Fruit fly (Drosophila melanogaster) whole organism, prepupa: ENCODE data around the gene Elo68alpha.
A peak's percentile ranks its signal among the peaks of the same experiment; 100 is the strongest.

ENCODE experiments used
- Blimp-1 ChIP-seq: fragments of 200-800 bp; sonication (Bioruptor generic); optimal IDR thresholded peaks from 3 replicates; lab custom pipeline; 2017; ENCODE audit warnings: missing biosample characterization, missing genetic modification characterization, mild to moderate bottlenecking, moderate library complexity, missing genetic modification reagents
- CG11294 ChIP-seq: fragments of 200-800 bp; sonication (Bioruptor generic); IDR thresholded peaks from 2 replicates; pipeline ENCODE4 v1.3.6; 2022; ENCODE audit warnings: missing biosample characterization, missing genetic modification characterization
- CG11902 ChIP-seq: fragments of 200-800 bp; sonication (Bioruptor generic); optimal IDR thresholded peaks from 3 replicates; lab custom pipeline; 2016; ENCODE audit warnings: missing biosample characterization, missing genetic modification characterization
- CG15336 ChIP-seq: fragments of 200-800 bp; sonication (Bioruptor generic); IDR thresholded peaks from 2 replicates; pipeline ENCODE4 v1.3.6; 2022; ENCODE audit warnings: missing biosample characterization, missing genetic modification characterization
- CG16779 ChIP-seq: fragments of 200-800 bp; sonication (Bioruptor generic); optimal IDR thresholded peaks from 3 replicates; lab custom pipeline; 2017; ENCODE audit warnings: missing biosample characterization, mild to moderate bottlenecking, missing genetic modification characterization
- CG3032 ChIP-seq: fragments of 200-800 bp; optimal IDR thresholded peaks from 2 replicates; lab custom pipeline; 2019; ENCODE audit warnings: missing biosample characterization, mild to moderate bottlenecking, missing genetic modification characterization, moderate library complexity
- CG32006 ChIP-seq: fragments of 200-800 bp; sonication (Bioruptor generic); optimal IDR thresholded peaks from 3 replicates; lab custom pipeline; 2017; ENCODE audit warnings: missing biosample characterization, mild to moderate bottlenecking, missing genetic modification characterization
- CG34406 ChIP-seq: fragments of 200-800 bp; sonication (Bioruptor generic); optimal IDR thresholded peaks from 3 replicates; lab custom pipeline; 2016; ENCODE audit warnings: missing biosample characterization, missing genetic modification characterization
- CG3919 ChIP-seq: fragments of 200-800 bp; sonication (Bioruptor generic); optimal IDR thresholded peaks from 3 replicates; lab custom pipeline; 2016; ENCODE audit warnings: missing biosample characterization, missing genetic modification characterization
- CG4318 ChIP-seq: fragments of 200-800 bp; sonication (Bioruptor generic); optimal IDR thresholded peaks from 3 replicates; lab custom pipeline; 2017; ENCODE audit warnings: missing biosample characterization, mild to moderate bottlenecking, missing genetic modification characterization
- CG6163 ChIP-seq: fragments of 200-800 bp; sonication (Bioruptor generic); IDR thresholded peaks from 3 replicates; pipeline ENCODE4 v1.3.6; 2022; ENCODE audit warnings: missing biosample characterization, missing genetic modification characterization
- CG6792 ChIP-seq: fragments of 200-800 bp; sonication (Bioruptor generic); optimal IDR thresholded peaks from 3 replicates; lab custom pipeline; 2016; ENCODE audit warnings: missing biosample characterization, missing genetic modification characterization
- CG6808 ChIP-seq: fragments of 200-800 bp; sonication (Bioruptor generic); optimal IDR thresholded peaks from 3 replicates; lab custom pipeline; 2017; ENCODE audit warnings: missing biosample characterization, missing genetic modification characterization, mild to moderate bottlenecking, moderate library complexity, missing genetic modification reagents
- CG6854 ChIP-seq: fragments of 200-800 bp; sonication (Bioruptor generic); optimal IDR thresholded peaks from 2 replicates; lab custom pipeline; 2017; ENCODE audit warnings: missing biosample characterization, mild to moderate bottlenecking, missing genetic modification characterization
- CG7368 ChIP-seq: fragments of 200-800 bp; sonication (Bioruptor generic); optimal IDR thresholded peaks from 3 replicates; lab custom pipeline; 2016; ENCODE audit warnings: missing biosample characterization, missing genetic modification characterization
- CG8119 ChIP-seq: fragments of 200-800 bp; sonication (Bioruptor generic); IDR thresholded peaks from 3 replicates; pipeline ENCODE4 v1.3.6; 2022; ENCODE audit warnings: missing biosample characterization, missing genetic modification characterization
- CG8319 ChIP-seq: fragments of 200-800 bp; sonication (Bioruptor generic); optimal IDR thresholded peaks from 3 replicates; lab custom pipeline; 2016; ENCODE audit warnings: missing biosample characterization, missing genetic modification characterization
- CG8632 ChIP-seq: fragments of 200-800 bp; sonication (Bioruptor generic); optimal IDR thresholded peaks from 3 replicates; lab custom pipeline; 2016; ENCODE audit warnings: missing biosample characterization, missing genetic modification characterization
- CG9139 ChIP-seq: fragments of 200-800 bp; sonication (Bioruptor generic); optimal IDR thresholded peaks from 3 replicates; lab custom pipeline; 2017; ENCODE audit warnings: missing biosample characterization, mild to moderate bottlenecking, missing genetic modification characterization
- Eip75B ChIP-seq: fragments of 200-800 bp; sonication (Bioruptor generic); optimal IDR thresholded peaks from 3 replicates; lab custom pipeline; 2016; ENCODE audit warnings: missing biosample characterization, missing genetic modification characterization
- Eip78C ChIP-seq: fragments of 200-800 bp; sonication (Bioruptor generic); peaks from one replicate; lab custom pipeline; 2016; ENCODE audit warnings: missing biosample characterization, missing genetic modification characterization
- Eip93F ChIP-seq: fragments of 200-800 bp; sonication (Bioruptor generic); optimal IDR thresholded peaks from 2 replicates; lab custom pipeline; 2016; ENCODE audit warnings: missing biosample characterization, mild to moderate bottlenecking, missing genetic modification characterization
- Ets21C ChIP-seq: fragments of 200-800 bp; sonication (Bioruptor generic); optimal IDR thresholded peaks from 3 replicates; lab custom pipeline; 2016; ENCODE audit warnings: missing biosample characterization, missing genetic modification characterization
- Gug ChIP-seq: fragments of 200-800 bp; sonication (Bioruptor generic); IDR thresholded peaks from 2 replicates; pipeline ENCODE4 v1.3.6; 2022; ENCODE audit warnings: missing biosample characterization, missing genetic modification characterization
- Hr38 ChIP-seq: sonication (Bioruptor generic); optimal IDR thresholded peaks from 2 replicates; lab custom pipeline; 2016; ENCODE audit warnings: missing biosample characterization, missing genetic modification characterization
- Hr39 ChIP-seq: fragments of 200-800 bp; sonication (Bioruptor generic); optimal IDR thresholded peaks from 2 replicates; lab custom pipeline; 2016; ENCODE audit warnings: missing biosample characterization, missing genetic modification characterization
- Hr4 ChIP-seq: fragments of 200-800 bp; sonication (Bioruptor generic); optimal IDR thresholded peaks from 3 replicates; lab custom pipeline; 2016; ENCODE audit warnings: missing biosample characterization, missing genetic modification characterization
- Lpt ChIP-seq: fragments of 200-800 bp; sonication (Bioruptor generic); optimal IDR thresholded peaks from 3 replicates; lab custom pipeline; 2016; ENCODE audit warnings: missing biosample characterization, missing genetic modification characterization
- Met ChIP-seq: fragments of 200-800 bp; sonication (Bioruptor generic); optimal IDR thresholded peaks from 3 replicates; lab custom pipeline; 2016; ENCODE audit warnings: missing biosample characterization, missing genetic modification characterization
- OdsH ChIP-seq: fragments of 200-800 bp; sonication (Bioruptor generic); optimal IDR thresholded peaks from 3 replicates; lab custom pipeline; 2016; ENCODE audit warnings: missing biosample characterization, missing genetic modification characterization
- Smox ChIP-seq: fragments of 200-800 bp; sonication (Bioruptor generic); optimal IDR thresholded peaks from 3 replicates; lab custom pipeline; 2016; ENCODE audit warnings: missing biosample characterization, missing genetic modification characterization
- Sox14 ChIP-seq: fragments of 200-800 bp; sonication (Bioruptor generic); optimal IDR thresholded peaks from 3 replicates; lab custom pipeline; 2016; ENCODE audit warnings: missing biosample characterization, missing genetic modification characterization
- Sox15 ChIP-seq: fragments of 200-800 bp; sonication (Bioruptor generic); optimal IDR thresholded peaks from 3 replicates; lab custom pipeline; 2016; ENCODE audit warnings: missing biosample characterization, missing genetic modification characterization
- achi ChIP-seq: fragments of 200-800 bp; sonication (Bioruptor generic); optimal IDR thresholded peaks from 3 replicates; lab custom pipeline; 2016; ENCODE audit warnings: missing biosample characterization, missing genetic modification characterization
- cyc ChIP-seq: fragments of 200-800 bp; sonication (Bioruptor generic); optimal IDR thresholded peaks from 3 replicates; lab custom pipeline; 2016; ENCODE audit warnings: missing biosample characterization, missing genetic modification characterization
- dac ChIP-seq: fragments of 200-800 bp; sonication (Bioruptor generic); optimal IDR thresholded peaks from 2 replicates; lab custom pipeline; 2017; ENCODE audit warnings: missing biosample characterization, mild to moderate bottlenecking, missing genetic modification characterization
- dsx ChIP-seq: fragments of 200-800 bp; optimal IDR thresholded peaks from 3 replicates; lab custom pipeline; 2019; ENCODE audit warnings: missing biosample characterization, mild to moderate bottlenecking, missing genetic modification characterization, moderate library complexity; ENCODE audit not compliant: poor library complexity, severe bottlenecking
- esn ChIP-seq: fragments of 200-800 bp; sonication (Bioruptor generic); optimal IDR thresholded peaks from 2 replicates; lab custom pipeline; 2016; ENCODE audit warnings: missing biosample characterization, mild to moderate bottlenecking, missing genetic modification characterization, moderate library complexity
- fd59A ChIP-seq: fragments of 200-800 bp; sonication (Bioruptor generic); optimal IDR thresholded peaks from 2 replicates; lab custom pipeline; 2017; ENCODE audit warnings: missing biosample characterization, mild to moderate bottlenecking, missing genetic modification characterization, missing genetic modification reagents
- fd85E ChIP-seq: fragments of 200-800 bp; sonication (Bioruptor generic); optimal IDR thresholded peaks from 3 replicates; lab custom pipeline; 2016; ENCODE audit warnings: missing biosample characterization, missing genetic modification characterization
- fkh ChIP-seq: fragments of 200-800 bp; sonication (Bioruptor generic); optimal IDR thresholded peaks from 3 replicates; lab custom pipeline; 2017; ENCODE audit warnings: missing biosample characterization, mild to moderate bottlenecking, missing genetic modification characterization, moderate library complexity
- lz ChIP-seq: fragments of 200-800 bp; sonication (Bioruptor generic); optimal IDR thresholded peaks from 3 replicates; lab custom pipeline; 2016; ENCODE audit warnings: missing biosample characterization, missing genetic modification characterization
- net ChIP-seq: fragments of 200-800 bp; sonication (Bioruptor generic); optimal IDR thresholded peaks from 3 replicates; lab custom pipeline; 2016; ENCODE audit warnings: missing biosample characterization, missing genetic modification characterization
- pdm3 ChIP-seq: fragments of 200-800 bp; sonication (Bioruptor generic); optimal IDR thresholded peaks from 3 replicates; lab custom pipeline; 2016; ENCODE audit warnings: missing biosample characterization, missing genetic modification characterization
- salr ChIP-seq, 2 experiments: fragments of 200-800 bp; sonication (Bioruptor generic); optimal IDR thresholded peaks; 3 replicates each; lab custom pipeline; 2016 to 2018; ENCODE audit warnings: missing biosample characterization in 2 of 2, missing genetic modification characterization in 2 of 2, mild to moderate bottlenecking in 1 of 2
- spab ChIP-seq: fragments of 200-800 bp; sonication (Bioruptor generic); optimal IDR thresholded peaks from 2 replicates; lab custom pipeline; 2017; ENCODE audit warnings: missing biosample characterization, mild to moderate bottlenecking, missing genetic modification characterization, missing genetic modification reagents
- ss ChIP-seq, 2 experiments: fragments of 200-800 bp; sonication (Bioruptor generic); optimal IDR thresholded peaks; 2 replicates in 1 of 2; 3 replicates in 1 of 2; lab custom pipeline; 2017 to 2018; ENCODE audit warnings: mild to moderate bottlenecking in 2 of 2, missing biosample characterization in 2 of 2, missing genetic modification characterization in 2 of 2, moderate library complexity in 1 of 2
- topi ChIP-seq: fragments of 200-800 bp; sonication (Bioruptor generic); optimal IDR thresholded peaks from 3 replicates; lab custom pipeline; 2016; ENCODE audit warnings: missing biosample characterization, missing genetic modification characterization
- vri ChIP-seq: fragments of 200-800 bp; sonication (Bioruptor generic); optimal IDR thresholded peaks from 3 replicates; lab custom pipeline; 2016; ENCODE audit warnings: missing biosample characterization, mild to moderate bottlenecking, missing genetic modification characterization

Elo68alpha gene

DNA sequence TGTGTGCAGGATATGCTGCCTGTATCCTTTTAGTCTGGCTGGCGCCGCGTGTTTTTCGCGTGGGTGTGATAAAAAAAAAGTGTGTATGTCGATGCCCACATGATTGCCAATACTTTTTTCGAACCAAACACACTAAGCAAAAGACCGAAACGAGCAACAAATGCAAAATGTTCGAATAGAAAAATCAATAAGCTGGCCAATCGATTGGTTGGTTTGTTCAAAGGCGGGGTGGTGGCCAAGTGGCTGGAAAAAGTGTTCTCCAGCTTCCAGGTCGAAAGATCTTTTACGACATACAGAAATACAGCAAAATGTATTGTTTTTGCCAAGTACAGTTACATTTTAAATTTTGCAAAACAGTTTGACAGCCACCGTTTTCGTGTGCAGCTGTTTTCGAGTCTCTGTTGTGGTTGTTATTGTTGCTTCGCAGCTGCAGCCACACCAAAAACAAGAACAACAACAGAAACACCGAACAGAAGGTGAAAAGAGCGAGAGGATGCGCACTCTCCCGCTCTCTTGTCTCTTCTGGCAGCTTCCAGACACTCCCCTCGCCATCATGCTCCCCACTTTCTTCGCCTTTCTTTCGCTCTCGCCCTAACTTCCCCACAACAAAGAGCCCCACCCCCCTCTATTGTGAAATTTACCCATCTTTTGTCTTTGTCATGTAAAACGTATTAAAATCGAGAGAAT lies 20.9 kb upstream of the Elo68alpha start (continued):
- TF ChIP-seq CG3032 (tag; lab: Kevin White, UChicago) = no peak
- TF ChIP-seq CG6163 (GFP tag; lab: Robert Waterston, UW) = peak; percentile 39; the same call in 1 of the 3 replicates

DNA sequence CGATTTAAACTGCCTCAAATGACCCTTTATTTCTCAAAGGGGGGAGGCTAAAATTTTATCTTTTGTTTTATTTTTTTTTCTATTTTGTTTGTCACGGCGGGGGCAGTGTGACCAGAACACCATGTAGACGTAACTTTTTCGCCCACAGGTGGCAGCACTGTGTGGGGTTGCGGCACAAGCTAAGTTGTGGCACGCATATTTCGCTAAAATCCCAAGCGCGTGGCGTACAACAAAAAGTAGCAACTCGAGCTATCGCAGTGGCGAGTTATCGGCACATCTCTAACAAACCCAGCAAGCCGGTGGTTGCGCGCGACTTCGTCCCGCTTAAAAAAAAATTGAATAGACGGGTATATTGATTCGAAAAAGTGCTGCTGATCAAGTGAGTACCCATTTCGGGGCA lies 20.3 kb upstream of the Elo68alpha start, which contains the start of the genes Ufd1 and NaPi-III:
Gene Ufd1, minus strand, starts transcription at position 129 of the 400 bp plus-strand sequence.
Gene NaPi-III, plus strand, starts transcription at position 261 of the 400 bp plus-strand sequence.
- no peak for TF ChIP-seq pdm3 (GFP tag; lab: Kevin White, UChicago)
- peak; percentile 26 for TF ChIP-seq net
- no peak for TF ChIP-seq Hr4 (GFP tag; lab: Kevin White, UChicago)
- TF ChIP-seq CG16779 (tag; lab: Kevin White, UChicago) = no peak
- TF ChIP-seq OdsH (GFP tag; lab: Kevin White, UChicago) = peak; percentile 12
- TF ChIP-seq CG6808 (GFP tag; lab: Kevin White, UChicago) = peak; percentile 3
- TF ChIP-seq fd85E (GFP tag; lab: Kevin White, UChicago) = no peak
- peak; percentile 64; the same call in 2 of the 3 replicates for TF ChIP-seq CG6163 (GFP tag; lab: Robert Waterston, UW)
- TF ChIP-seq dsx (GFP tag; lab: Kevin White, UChicago) = peak; percentile 58
- TF ChIP-seq CG6854 (GFP tag; lab: Kevin White, UChicago) = no peak
- no peak for TF ChIP-seq cyc (GFP tag; lab: Kevin White, UChicago)
- TF ChIP-seq CG8319 (GFP tag; lab: Kevin White, UChicago) = no peak
- no peak for TF ChIP-seq CG8632
- peak; percentile 18 for TF ChIP-seq fkh (GFP tag; lab: Kevin White, UChicago)
- TF ChIP-seq spab = no peak
- TF ChIP-seq esn (GFP tag; lab: Kevin White, UChicago) = no peak
- TF ChIP-seq achi (GFP tag; lab: Kevin White, UChicago) = no peak
- no peak for TF ChIP-seq fd59A (GFP tag; lab: Kevin White, UChicago)
- TF ChIP-seq Lpt (GFP tag; lab: Kevin White, UChicago) = no peak
- peak; percentile 30 for TF ChIP-seq Eip78C (GFP tag; lab: Kevin White, UChicago)
- no peak for TF ChIP-seq CG4318 (GFP tag; lab: Kevin White, UChicago)
- peak in 1 of 2 experiments; percentile 23 for TF ChIP-seq ss (GFP tag; optimal IDR thresholded peaks at IDR 0.05; lab: Kevin White, UChicago)
- no peak for TF ChIP-seq CG6792 (GFP tag; lab: Kevin White, UChicago)
- TF ChIP-seq Ets21C (GFP tag; lab: Kevin White, UChicago) = no peak
- peak; percentile 8 for TF ChIP-seq lz (GFP tag; lab: Kevin White, UChicago)
- peak; percentile 2 for TF ChIP-seq Hr39 (GFP tag; lab: Kevin White, UChicago)
- no peak for TF ChIP-seq CG11294 (GFP tag; lab: Robert Waterston, UW)
- TF ChIP-seq CG7368 (GFP tag; lab: Kevin White, UChicago) = no peak
- 0 out of 2 replicates have a peak, but pooled peaks have one; percentile 40 for TF ChIP-seq CG15336 (GFP tag; lab: Robert Waterston, UW)
- TF ChIP-seq CG8119 (GFP tag; lab: Robert Waterston, UW) = peak; percentile 60; the same call in 2 of the 3 replicates
- TF ChIP-seq Smox (GFP tag; lab: Kevin White, UChicago) = no peak
- TF ChIP-seq Blimp-1 (GFP tag; lab: Kevin White, UChicago) = no peak
- peak; percentile 27 for TF ChIP-seq CG32006 (GFP tag; lab: Kevin White, UChicago)
- TF ChIP-seq Eip75B (GFP tag; lab: Kevin White, UChicago) = peak; percentile 7
- no peak for TF ChIP-seq vri (GFP tag; lab: Kevin White, UChicago)
- TF ChIP-seq dac = peak; percentile 36
- no peak for TF ChIP-seq CG34406 (GFP tag; lab: Kevin White, UChicago)
- peak; percentile 41 for TF ChIP-seq CG3032 (tag; lab: Kevin White, UChicago)
- TF ChIP-seq topi (GFP tag; lab: Kevin White, UChicago) = no peak
- TF ChIP-seq CG11902 (GFP tag; lab: Kevin White, UChicago) = no peak
- TF ChIP-seq Gug (GFP tag; lab: Robert Waterston, UW) = no peak
- no peak for TF ChIP-seq CG9139
- no peak for TF ChIP-seq salr (GFP tag; optimal IDR thresholded peaks at IDR 0.05; lab: Kevin White, UChicago)
- TF ChIP-seq Met (GFP tag; lab: Kevin White, UChicago) = no peak
- no peak for TF ChIP-seq CG3919
- TF ChIP-seq Sox15 (GFP tag; lab: Kevin White, UChicago) = no peak
- TF ChIP-seq Sox14 (GFP tag; lab: Kevin White, UChicago) = peak; percentile 78
- TF ChIP-seq Eip93F = no peak
- no peak for TF ChIP-seq Hr38 (GFP tag; lab: Kevin White, UChicago)
